Fruit fly (Drosophila melanogaster) whole organism, embryonic: ENCODE measurements around the gene BCL7-like.

Source experiments
- Asciz ChIP-seq: fragments of 200-800 bp; sonication (Bioruptor generic); optimal IDR thresholded peaks from 2 replicates; lab custom pipeline; 2017; ENCODE audit warnings: missing biosample characterization, mild to moderate bottlenecking, missing genetic modification characterization, missing genetic modification reagents
- B-H2 ChIP-seq: fragments of 200-800 bp; sonication (Bioruptor generic); optimal IDR thresholded peaks from 2 replicates; lab custom pipeline; 2018; ENCODE audit warnings: missing biosample characterization, mild to moderate bottlenecking, missing genetic modification characterization
- BEAF-32 ChIP-seq: fragments of 200-800 bp; sonication (Bioruptor generic); optimal IDR thresholded peaks from 3 replicates; lab custom pipeline; 2017; ENCODE audit warnings: missing biosample characterization, missing genetic modification characterization, mild to moderate bottlenecking, moderate library complexity, missing genetic modification reagents
- BtbVII ChIP-seq: fragments of 200-800 bp; sonication (Bioruptor generic); optimal IDR thresholded peaks from 3 replicates; lab custom pipeline; 2017; ENCODE audit warnings: missing biosample characterization, mild to moderate bottlenecking, missing genetic modification characterization
- CG10321 ChIP-seq: fragments of 200-800 bp; sonication (Bioruptor generic); IDR thresholded peaks from 2 replicates; pipeline ENCODE4 v1.3.6; 2022; ENCODE audit warnings: missing biosample characterization, missing genetic modification characterization
- CG12219 ChIP-seq: fragments of 200-800 bp; sonication (Bioruptor generic); optimal IDR thresholded peaks from 3 replicates; lab custom pipeline; 2018; ENCODE audit warnings: missing biosample characterization, mild to moderate bottlenecking, missing genetic modification characterization
- CG12744 ChIP-seq: fragments of 200-800 bp; sonication (Bioruptor generic); optimal IDR thresholded peaks from 2 replicates; lab custom pipeline; 2016; ENCODE audit warnings: missing biosample characterization, missing genetic modification characterization
- CG13287 ChIP-seq: fragments of 200-800 bp; sonication (Bioruptor generic); IDR thresholded peaks from 2 replicates; pipeline ENCODE4 v1.3.6; 2022; ENCODE audit warnings: missing biosample characterization, missing genetic modification characterization; ENCODE audit not compliant: partially characterized antibody
- CG13424 ChIP-seq: fragments of 200-800 bp; sonication (Bioruptor generic); optimal IDR thresholded peaks from 2 replicates; lab custom pipeline; 2019; ENCODE audit warnings: missing biosample characterization, mild to moderate bottlenecking, missing genetic modification characterization, moderate library complexity
- CG14710 ChIP-seq: fragments of 200-800 bp; sonication (Bioruptor generic); optimal IDR thresholded peaks from 3 replicates; lab custom pipeline; 2019; ENCODE audit warnings: missing biosample characterization, mild to moderate bottlenecking, missing genetic modification characterization, moderate library complexity
- CG17361 ChIP-seq: fragments of 200-800 bp; sonication (Bioruptor generic); IDR thresholded peaks from 3 replicates; pipeline ENCODE4 v1.3.6; 2022; ENCODE audit warnings: missing biosample characterization, missing genetic modification characterization
- CG17385 ChIP-seq: fragments of 200-800 bp; sonication (Bioruptor generic); optimal IDR thresholded peaks from 3 replicates; lab custom pipeline; 2018; ENCODE audit warnings: missing biosample characterization, mild to moderate bottlenecking, missing genetic modification characterization
- CG33213 ChIP-seq: fragments of 200-800 bp; sonication (Bioruptor generic); optimal IDR thresholded peaks from 3 replicates; lab custom pipeline; 2016; ENCODE audit warnings: missing biosample characterization, missing genetic modification characterization
- CG34422 ChIP-seq: fragments of 200-800 bp; sonication (Bioruptor generic); IDR thresholded peaks from 3 replicates; pipeline ENCODE4 v1.3.6; 2022; ENCODE audit warnings: missing biosample characterization, missing genetic modification characterization
- CG4617 ChIP-seq: fragments of 200-800 bp; sonication (Bioruptor generic); optimal IDR thresholded peaks from 3 replicates; lab custom pipeline; 2016; ENCODE audit warnings: missing biosample characterization, missing genetic modification characterization, borderline replicate concordance
- CG6813 ChIP-seq: fragments of 200-800 bp; sonication (Bioruptor generic); optimal IDR thresholded peaks from 2 replicates; lab custom pipeline; 2017; ENCODE audit warnings: missing biosample characterization, missing genetic modification characterization, mild to moderate bottlenecking, moderate library complexity, missing genetic modification reagents
- CG6854 ChIP-seq: fragments of 200-800 bp; sonication (Bioruptor generic); optimal IDR thresholded peaks from 3 replicates; lab custom pipeline; 2017; ENCODE audit warnings: missing biosample characterization, mild to moderate bottlenecking, missing genetic modification characterization
- CG8290 ChIP-seq, 3 experiments: fragments of 200-800 bp; sonication (Bioruptor generic); optimal IDR thresholded peaks; 2 replicates each; lab custom pipeline; 2016 to 2019; ENCODE audit warnings: missing biosample characterization in 3 of 3, missing genetic modification characterization in 3 of 3, mild to moderate bottlenecking in 2 of 3, moderate library complexity in 1 of 3
- CG8944 ChIP-seq: fragments of 200-800 bp; sonication (Bioruptor generic); optimal IDR thresholded peaks from 3 replicates; lab custom pipeline; 2016; ENCODE audit warnings: missing biosample characterization, missing genetic modification characterization
- CG9437 ChIP-seq: fragments of 200-800 bp; sonication (Bioruptor generic); optimal IDR thresholded peaks from 2 replicates; lab custom pipeline; 2018; ENCODE audit warnings: missing biosample characterization, mild to moderate bottlenecking, missing genetic modification characterization
- CG9817 ChIP-seq: fragments of 200-800 bp; sonication (Bioruptor generic); optimal IDR thresholded peaks from 2 replicates; lab custom pipeline; 2018; ENCODE audit warnings: missing biosample characterization, mild to moderate bottlenecking, missing genetic modification characterization, moderate library complexity
- CTCF ChIP-seq: fragments of 200-800 bp; sonication (Bioruptor generic); optimal IDR thresholded peaks from 2 replicates; lab custom pipeline; 2017; ENCODE audit warnings: missing biosample characterization, mild to moderate bottlenecking, missing genetic modification characterization, moderate library complexity
- Dp ChIP-seq: fragments of 200-800 bp; sonication (Bioruptor generic); optimal IDR thresholded peaks from 2 replicates; lab custom pipeline; 2018; ENCODE audit warnings: missing biosample characterization, mild to moderate bottlenecking, missing genetic modification characterization, moderate library complexity
- Fer1 ChIP-seq: fragments of 200-800 bp; sonication (Bioruptor generic); optimal IDR thresholded peaks from 2 replicates; lab custom pipeline; 2017; ENCODE audit warnings: missing biosample characterization, mild to moderate bottlenecking, missing genetic modification characterization
- Max ChIP-seq: fragments of 200-800 bp; sonication (Bioruptor generic); optimal IDR thresholded peaks from 2 replicates; lab custom pipeline; 2016; ENCODE audit warnings: missing biosample characterization, mild to moderate bottlenecking, missing genetic modification characterization
- Mes4 ChIP-seq: fragments of 200-800 bp; sonication (Bioruptor generic); optimal IDR thresholded peaks from 2 replicates; lab custom pipeline; 2016; ENCODE audit warnings: missing biosample characterization, missing genetic modification characterization
- Oaz ChIP-seq: fragments of 200-800 bp; sonication (Bioruptor generic); IDR thresholded peaks from 2 replicates; pipeline ENCODE4 v1.3.6; 2022; ENCODE audit warnings: missing biosample characterization, missing genetic modification characterization
- Oli ChIP-seq: fragments of 200-800 bp; sonication (Bioruptor generic); optimal IDR thresholded peaks from 2 replicates; lab custom pipeline; 2018; ENCODE audit warnings: missing biosample characterization, mild to moderate bottlenecking, missing genetic modification characterization, moderate library complexity
- Opbp ChIP-seq: fragments of 200-800 bp; sonication (Bioruptor generic); IDR thresholded peaks from 3 replicates; pipeline ENCODE4 v1.3.6; 2022; ENCODE audit warnings: missing biosample characterization, missing genetic modification characterization; ENCODE audit not compliant: partially characterized antibody
- Optix ChIP-seq: fragments of 200-800 bp; sonication (Bioruptor generic); IDR thresholded peaks from 3 replicates; pipeline ENCODE4 v1.3.6; 2022; ENCODE audit warnings: missing biosample characterization, missing genetic modification characterization
- Poxn ChIP-seq: fragments of 200-800 bp; sonication (Bioruptor generic); IDR thresholded peaks from 2 replicates; pipeline ENCODE4 v1.3.6; 2022; ENCODE audit warnings: missing biosample characterization, missing genetic modification characterization
- Side ChIP-seq: fragments of 200-800 bp; sonication (Bioruptor generic); optimal IDR thresholded peaks from 2 replicates; lab custom pipeline; 2016; ENCODE audit warnings: missing biosample characterization, missing genetic modification characterization
- Sin3A ChIP-seq: fragments of >200 bp; optimal IDR thresholded peaks from 2 replicates; lab custom pipeline; 2018
- Sox102F ChIP-seq: fragments of 200-800 bp; sonication (Bioruptor generic); optimal IDR thresholded peaks from 2 replicates; lab custom pipeline; 2018; ENCODE audit warnings: missing biosample characterization, mild to moderate bottlenecking, missing genetic modification characterization, moderate library complexity
- Xrp1 ChIP-seq: fragments of 200-800 bp; sonication (Bioruptor generic); IDR thresholded peaks from 2 replicates; pipeline ENCODE4 v1.3.6; 2022; ENCODE audit warnings: missing biosample characterization, missing genetic modification characterization
- ash1 ChIP-seq: fragments of 200-800 bp; sonication (Bioruptor generic); optimal IDR thresholded peaks from 2 replicates; lab custom pipeline; 2018; ENCODE audit warnings: missing biosample characterization, mild to moderate bottlenecking, missing genetic modification characterization
- ems ChIP-seq: fragments of 200-800 bp; sonication (Bioruptor generic); optimal IDR thresholded peaks from 3 replicates; lab custom pipeline; 2016; ENCODE audit warnings: missing biosample characterization, missing genetic modification characterization
- fd3F ChIP-seq: fragments of 200-800 bp; sonication (Bioruptor generic); optimal IDR thresholded peaks from 2 replicates; lab custom pipeline; 2018; ENCODE audit warnings: missing biosample characterization, mild to moderate bottlenecking, missing genetic modification characterization, moderate library complexity
- fd96Cb ChIP-seq: fragments of 200-800 bp; sonication (Bioruptor generic); optimal IDR thresholded peaks from 2 replicates; lab custom pipeline; 2018; ENCODE audit warnings: missing biosample characterization, mild to moderate bottlenecking, missing genetic modification characterization, moderate library complexity
- gcm ChIP-seq: fragments of 200-800 bp; sonication (Bioruptor generic); optimal IDR thresholded peaks from 2 replicates; lab custom pipeline; 2019; ENCODE audit warnings: missing biosample characterization, mild to moderate bottlenecking, missing genetic modification characterization, moderate library complexity
- gem ChIP-seq: fragments of 200-800 bp; sonication (Bioruptor generic); optimal IDR thresholded peaks from 2 replicates; lab custom pipeline; 2019; ENCODE audit warnings: missing biosample characterization, mild to moderate bottlenecking, missing genetic modification characterization, moderate library complexity
- her ChIP-seq: fragments of 200-800 bp; sonication (Bioruptor generic); optimal IDR thresholded peaks from 2 replicates; lab custom pipeline; 2016; ENCODE audit warnings: missing biosample characterization, missing genetic modification characterization
- lbe ChIP-seq: fragments of 200-800 bp; sonication (Bioruptor generic); optimal IDR thresholded peaks from 2 replicates; lab custom pipeline; 2016; ENCODE audit warnings: missing biosample characterization, mild to moderate bottlenecking, missing genetic modification characterization
- lola ChIP-seq, 3 experiments: fragments of >200 bp in 2 of 3; fragments of 200-800 bp in 1 of 3; sonication (Bioruptor generic) in 1 of 3; optimal IDR thresholded peaks; 2 replicates each; lab custom pipeline; 2017 to 2019; ENCODE audit warnings: missing biosample characterization in 3 of 3, missing genetic modification characterization in 3 of 3, mild to moderate bottlenecking in 1 of 3, moderate library complexity in 1 of 3
- odd ChIP-seq: fragments of 200-800 bp; sonication (Bioruptor generic); optimal IDR thresholded peaks from 2 replicates; lab custom pipeline; 2017; ENCODE audit warnings: missing biosample characterization, mild to moderate bottlenecking, missing genetic modification characterization
- pan ChIP-seq, 4 experiments: fragments of >200 bp in 3 of 4; fragments of 200-800 bp in 1 of 4; sonication (Bioruptor generic) in 1 of 4; optimal IDR thresholded peaks in 3 of 4; IDR thresholded peaks in 1 of 4; 2 replicates each; pipeline versions ENCODE4 v1.3.6 to Lab custom; 2017 to 2022; ENCODE audit warnings: missing biosample characterization in 2 of 4, missing genetic modification characterization in 2 of 4, mixed read lengths in 1 of 4
- sqz ChIP-seq: fragments of 200-800 bp; sonication (Bioruptor generic); optimal IDR thresholded peaks from 3 replicates; lab custom pipeline; 2018; ENCODE audit warnings: missing biosample characterization, mild to moderate bottlenecking, missing genetic modification characterization
- usp ChIP-seq: fragments of >200 bp; optimal IDR thresholded peaks from 2 replicates; lab custom pipeline; 2017; ENCODE audit warnings: missing biosample characterization, missing genetic modification characterization

The BCL7-like gene

dm6 chrX:9355996-9356708, at the start of gene BCL7-like, which contains the start of gene Zdhhc8 (continued):
- TF ChIP-seq fd96Cb (tag; lab: Kevin White, UChicago) (no peak), CG6813 (no peak), pan (optimal IDR thresholded peaks at IDR 0.05; lab: Kevin White, UChicago) (no peak), pan (GFP tag; optimal IDR thresholded peaks at IDR 0.05 in 1 of 2, IDR thresholded peaks at IDR 0.05 in 1 of 2) (no peak), lola (GFP tag; optimal IDR thresholded peaks at IDR 0.05; lab: Kevin White, UChicago) (peak in 1 of 3 experiments; percentile 21), her (no peak), Xrp1 (peak; percentile 42), CG9817 (peak; percentile 41), CG8944 (GFP tag; lab: Kevin White, UChicago) (peak; percentile 41), CG13424 (tag; lab: Kevin White, UChicago) (peak; percentile 37), CG4617 (GFP tag; lab: Kevin White, UChicago) (peak; percentile 3), Opbp (GFP tag; lab: Robert Waterston, UW) (peak; percentile 98), Asciz (GFP tag; lab: Kevin White, UChicago) (no peak), CG14710 (peak; percentile 83), Mes4 (no peak), CG17385 (GFP tag; lab: Kevin White, UChicago) (no peak), Side (GFP tag; lab: Kevin White, UChicago) (no peak), CTCF (GFP tag; lab: Kevin White, UChicago) (no peak), CG10321 (GFP tag; lab: Robert Waterston, UW) (no peak), sqz (GFP tag; lab: Kevin White, UChicago) (peak; percentile 99), CG12744 (GFP tag; lab: Kevin White, UChicago) (no peak), CG13287 (GFP tag; lab: Robert Waterston, UW) (peak; percentile 98), Fer1 (GFP tag; lab: Kevin White, UChicago) (no peak), Optix (no peak; the same call in 2 of the 3 replicates), Max (no peak), Sin3A (lab: Kevin White, UChicago) (peak; percentile 96), Dp (GFP tag; lab: Kevin White, UChicago) (peak; percentile 51), CG33213 (GFP tag; lab: Kevin White, UChicago) (no peak), BtbVII (GFP tag; lab: Kevin White, UChicago) (no peak), usp (GFP tag; lab: Kevin White, UChicago) (no peak), CG34422 (GFP tag; lab: Robert Waterston, UW) (no peak; the same call in 2 of the 3 replicates), fd3F (GFP tag; lab: Kevin White, UChicago) (no peak), Poxn (no peak), ems (GFP tag; lab: Kevin White, UChicago) (peak; percentile 5), CG12219 (GFP tag; lab: Kevin White, UChicago) (no peak), CG9437 (GFP tag; lab: Kevin White, UChicago) (peak; percentile 2), CG17361 (GFP tag; lab: Robert Waterston, UW) (no peak; the same call in 2 of the 3 replicates), CG6854 (GFP tag; lab: Kevin White, UChicago) (no peak), Oaz (no peak), lbe (GFP tag; lab: Kevin White, UChicago) (peak; percentile 12), BEAF-32 (GFP tag; lab: Kevin White, UChicago) (peak; percentile 99), odd (GFP tag; lab: Kevin White, UChicago) (no peak), ash1 (GFP tag; lab: Kevin White, UChicago) (no peak), B-H2 (GFP tag; lab: Kevin White, UChicago) (no peak), Oli (tag; lab: Kevin White, UChicago) (no peak), gem (tag; lab: Kevin White, UChicago) (peak; percentile 63), CG8290 (GFP tag; optimal IDR thresholded peaks at IDR 0.05; lab: Kevin White, UChicago) (peak; percentile 16), CG8290 (tag; optimal IDR thresholded peaks at IDR 0.05; lab: Kevin White, UChicago) (no peak), gcm (GFP tag; lab: Kevin White, UChicago) (peak; percentile 31), Sox102F (GFP tag; lab: Kevin White, UChicago) (peak; percentile 35)
